Fruit fly (Drosophila melanogaster) ovary, adult (tissue): ENCODE measurements around the gene CG11672.

Experiments
- CG17801 ChIP-seq: fragments of 200-800 bp; optimal IDR thresholded peaks from 2 replicates; lab custom pipeline; 2019; ENCODE audit warnings: missing biosample characterization, mild to moderate bottlenecking, missing genetic modification characterization, moderate library complexity; ENCODE audit not compliant: partially characterized antibody

Gene CG11672

dm6 chr3R:8239472-8240301 lies 50.7 kb downstream of the CG11672 start:
- TF ChIP-seq CG17801 = peak; percentile 86
